Fruit fly (Drosophila melanogaster) whole organism, prepupa: ENCODE results near the gene Inx2.

Experiments used
- CG6792 ChIP-seq: fragments of 200-800 bp; sonication (Bioruptor generic); optimal IDR thresholded peaks from 3 replicates; lab custom pipeline; 2016; ENCODE audit warnings: missing biosample characterization, missing genetic modification characterization
- Eip93F ChIP-seq: fragments of 200-800 bp; sonication (Bioruptor generic); optimal IDR thresholded peaks from 2 replicates; lab custom pipeline; 2016; ENCODE audit warnings: missing biosample characterization, mild to moderate bottlenecking, missing genetic modification characterization
- Hr4 ChIP-seq: fragments of 200-800 bp; sonication (Bioruptor generic); optimal IDR thresholded peaks from 3 replicates; lab custom pipeline; 2016; ENCODE audit warnings: missing biosample characterization, missing genetic modification characterization
- Met ChIP-seq: fragments of 200-800 bp; sonication (Bioruptor generic); optimal IDR thresholded peaks from 3 replicates; lab custom pipeline; 2016; ENCODE audit warnings: missing biosample characterization, missing genetic modification characterization
- Sox102F ChIP-seq: fragments of 200-800 bp; sonication (Bioruptor generic); optimal IDR thresholded peaks from 2 replicates; lab custom pipeline; 2016; ENCODE audit warnings: missing biosample characterization, mild to moderate bottlenecking, missing genetic modification characterization
- fd85E ChIP-seq: fragments of 200-800 bp; sonication (Bioruptor generic); optimal IDR thresholded peaks from 3 replicates; lab custom pipeline; 2016; ENCODE audit warnings: missing biosample characterization, missing genetic modification characterization
- lz ChIP-seq: fragments of 200-800 bp; sonication (Bioruptor generic); optimal IDR thresholded peaks from 3 replicates; lab custom pipeline; 2016; ENCODE audit warnings: missing biosample characterization, missing genetic modification characterization
- spab ChIP-seq: fragments of 200-800 bp; sonication (Bioruptor generic); optimal IDR thresholded peaks from 2 replicates; lab custom pipeline; 2017; ENCODE audit warnings: missing biosample characterization, mild to moderate bottlenecking, missing genetic modification characterization, missing genetic modification reagents
- svp ChIP-seq: fragments of 200-800 bp; sonication (Bioruptor generic); peaks from one replicate; lab custom pipeline; 2016; ENCODE audit warnings: missing biosample characterization, missing genetic modification characterization

DNA sequence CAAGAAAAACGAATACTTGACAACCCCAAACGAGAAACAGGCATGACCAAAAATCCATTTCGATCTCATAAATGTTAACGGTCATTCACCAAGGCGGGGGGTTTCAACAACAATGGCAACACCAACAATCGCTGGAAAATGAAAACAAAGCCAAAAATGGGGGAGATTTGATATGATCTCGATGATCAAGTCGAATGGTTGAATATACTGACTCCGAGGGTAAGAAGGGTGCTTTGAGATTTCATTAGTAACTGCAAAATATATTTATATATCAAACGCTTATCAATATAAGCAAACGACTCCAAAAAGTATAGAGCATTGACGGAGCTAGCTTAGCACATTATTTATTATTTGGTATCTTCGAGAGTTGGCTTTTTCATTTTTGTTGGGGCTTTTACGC, 8.4 kb upstream of the Inx2 start:
- TF ChIP-seq lz, result peak; percentile 28
- TF ChIP-seq Met (GFP tag; lab: Kevin White, UChicago), result peak; percentile 41
- peak; percentile 20 for TF ChIP-seq Sox102F (GFP tag; lab: Kevin White, UChicago)
- peak; percentile 59 for TF ChIP-seq svp (GFP tag; lab: Kevin White, UChicago)
- peak; percentile 7 for TF ChIP-seq Eip93F (GFP tag; lab: Kevin White, UChicago)
- no peak for TF ChIP-seq CG6792 (GFP tag; lab: Kevin White, UChicago)
- no peak for TF ChIP-seq Hr4 (GFP tag; lab: Kevin White, UChicago)
- no peak for TF ChIP-seq spab
- no peak for TF ChIP-seq fd85E (GFP tag; lab: Kevin White, UChicago)
